Worm (Caenorhabditis elegans) whole organism, early embryonic: ENCODE measurements around the gene F13A2.1.

Experiments used
- B0310.2 ChIP-seq: sonication (generic microtip); optimal IDR thresholded peaks from 2 replicates; lab custom pipeline; 2016; ENCODE audit warnings: mild to moderate bottlenecking, missing genetic modification characterization, missing compliant biosample characterization
- F13C5.2 ChIP-seq: sonication (generic microtip); optimal IDR thresholded peaks from 2 replicates; lab custom pipeline; 2017; ENCODE audit warnings: mild to moderate bottlenecking, missing genetic modification characterization, inconsistent platforms, missing compliant biosample characterization
- aly-1 ChIP-seq: sonication (generic microtip); optimal IDR thresholded peaks from 2 replicates; lab custom pipeline; 2016; ENCODE audit warnings: missing genetic modification characterization, missing compliant biosample characterization
- ama-1 ChIP-seq: fragments of 150-350 bp; optimal IDR thresholded peaks from 2 replicates; lab custom pipeline; 2014
- ceh-13 ChIP-seq: fragments of 200-800 bp; sonication (Bioruptor generic); optimal IDR thresholded peaks from 2 replicates; lab custom pipeline; 2018; ENCODE audit warnings: mild to moderate bottlenecking, missing genetic modification characterization, missing compliant biosample characterization
- ceh-36 ChIP-seq: sonication (generic microtip); optimal IDR thresholded peaks from 2 replicates; lab custom pipeline; 2016; ENCODE audit warnings: missing genetic modification characterization, inconsistent platforms, missing compliant biosample characterization
- ets-7 ChIP-seq: sonication (generic microtip); optimal IDR thresholded peaks from 2 replicates; lab custom pipeline; 2016; ENCODE audit warnings: missing genotype, missing genetic modification characterization, missing compliant biosample characterization
- flt-1 ChIP-seq: fragments of 200-800 bp; sonication (Bioruptor generic); IDR thresholded peaks from 2 replicates; pipeline ENCODE4 v1.3.6; 2022; ENCODE audit warnings: missing genetic modification characterization, missing compliant biosample characterization
- hmbx-1 ChIP-seq: sonication (generic microtip); optimal IDR thresholded peaks from 2 replicates; lab custom pipeline; 2016; ENCODE audit warnings: mild to moderate bottlenecking, missing genetic modification characterization, missing compliant biosample characterization
- hmg-4 ChIP-seq: fragments of 200-800 bp; sonication (Bioruptor generic); optimal IDR thresholded peaks from 2 replicates; lab custom pipeline; 2018; ENCODE audit warnings: mild to moderate bottlenecking, missing genetic modification characterization, missing compliant biosample characterization
- hnd-1 ChIP-seq: sonication (generic microtip); optimal IDR thresholded peaks from 2 replicates; lab custom pipeline; 2016; ENCODE audit warnings: missing genetic modification characterization, missing compliant biosample characterization
- pes-1 ChIP-seq: fragments of 200-800 bp; sonication (Bioruptor generic); IDR thresholded peaks from 2 replicates; pipeline ENCODE4 v1.3.6; 2022; ENCODE audit warnings: missing genetic modification reagents, missing genetic modification characterization, missing compliant biosample characterization
- scrt-1 ChIP-seq: fragments of 200-800 bp; sonication (Bioruptor generic); IDR thresholded peaks from 2 replicates; pipeline ENCODE4 v1.3.6; 2022; ENCODE audit warnings: missing genetic modification characterization, missing compliant biosample characterization
- sea-1 ChIP-seq: fragments of 200-800 bp; sonication (Bioruptor generic); conservative IDR thresholded peaks from 2 replicates; pipeline ENCODE4 v1.3.6; 2022; ENCODE audit warnings: missing genetic modification characterization, missing compliant biosample characterization
- tbx-11 ChIP-seq: fragments of 200-800 bp; sonication (Bioruptor generic); IDR thresholded peaks from 2 replicates; pipeline ENCODE4 v1.3.6; 2022; ENCODE audit warnings: missing genetic modification characterization, missing compliant biosample characterization
- tbx-37 ChIP-seq: fragments of 200-800 bp; sonication (Bioruptor generic); conservative IDR thresholded peaks from 2 replicates; pipeline ENCODE4 v1.3.6; 2022; ENCODE audit warnings: missing genetic modification reagents, missing genetic modification characterization, missing compliant biosample characterization
- tra-4 ChIP-seq: sonication (generic microtip); optimal IDR thresholded peaks from 2 replicates; lab custom pipeline; 2017; ENCODE audit warnings: missing genetic modification characterization, missing compliant biosample characterization

Gene F13A2.1

DNA sequence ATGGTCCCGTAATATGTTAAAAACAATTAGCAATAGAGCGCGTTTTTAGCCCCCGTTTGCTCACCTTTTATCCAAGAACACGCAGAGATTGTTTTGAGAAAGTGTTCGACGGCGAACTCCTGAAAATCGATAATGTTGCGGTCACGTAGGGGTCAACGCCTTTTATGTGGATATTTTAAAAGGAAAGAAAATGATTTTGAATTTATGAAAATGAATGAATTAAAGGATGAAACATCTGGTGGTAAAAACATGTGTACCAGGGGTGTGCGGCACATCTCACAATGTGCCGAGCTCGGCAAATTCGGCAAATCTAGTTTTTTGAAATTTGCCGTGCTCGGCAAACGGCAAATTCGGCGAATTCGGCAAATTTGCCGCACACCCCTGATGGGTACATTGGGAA lies 17.9 kb upstream of the F13A2.1 start, which contains the start of gene F13A2.4:
Gene F13A2.4, minus strand, starts transcription at position 101 of the 400 bp plus-strand sequence.
- TF ChIP-seq F13C5.2 (tag; lab: Kevin White, UChicago) (no peak), tbx-11 (GFP tag; lab: Robert Waterston, UW) (no peak), hmg-4 (GFP tag; lab: Kevin White, UChicago) (no peak), ceh-36 (no peak), aly-1 (tag; lab: Kevin White, UChicago) (no peak)

DNA sequence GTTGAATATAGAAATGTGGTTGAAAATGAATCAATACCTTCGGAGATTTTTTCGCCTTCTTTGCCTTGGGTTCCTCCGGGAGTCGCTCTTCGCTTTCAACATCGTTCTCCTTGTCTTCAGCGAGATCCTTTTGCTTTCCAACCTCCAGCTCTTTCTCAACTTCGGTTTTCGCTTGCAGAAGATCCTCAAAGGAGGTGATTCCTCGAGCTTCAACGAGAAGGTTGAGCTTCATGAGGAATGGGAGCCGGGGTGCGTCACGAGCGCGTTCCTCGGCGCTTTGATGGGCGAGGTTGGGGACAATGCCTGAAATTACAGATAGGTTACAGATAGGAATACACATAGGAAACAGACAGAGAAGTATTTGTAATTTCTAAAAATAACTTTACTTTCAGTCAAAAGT lies 16.7 kb upstream of the F13A2.1 start:
- TF ChIP-seq ceh-13 (GFP tag; lab: Kevin White, UChicago) (no peak), sea-1 (GFP tag; lab: Robert Waterston, UW) (no peak)

DNA sequence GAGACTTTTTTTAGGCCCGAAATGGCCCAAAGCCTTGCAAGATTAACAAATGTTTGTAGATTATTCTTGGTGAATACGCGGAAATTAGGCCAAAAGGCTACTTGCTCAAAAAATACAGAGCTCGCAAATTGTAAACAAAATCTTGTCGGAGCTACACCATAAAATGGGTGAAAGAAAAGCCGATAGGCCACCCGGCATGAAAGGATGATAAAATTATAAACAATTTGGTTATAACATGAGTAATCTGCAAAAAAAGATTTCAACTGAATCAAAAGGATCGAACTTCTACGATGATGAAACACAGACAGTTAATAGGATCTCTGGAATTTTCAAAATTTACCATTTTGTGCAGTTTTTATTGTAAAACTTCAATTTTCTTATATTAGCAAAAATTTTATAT lies 15.9 kb upstream of the F13A2.1 start:
- TF ChIP-seq hmbx-1 (tag; lab: Kevin White, UChicago) (no peak), tbx-11 (GFP tag; lab: Robert Waterston, UW) (no peak), pes-1 (no peak)

DNA sequence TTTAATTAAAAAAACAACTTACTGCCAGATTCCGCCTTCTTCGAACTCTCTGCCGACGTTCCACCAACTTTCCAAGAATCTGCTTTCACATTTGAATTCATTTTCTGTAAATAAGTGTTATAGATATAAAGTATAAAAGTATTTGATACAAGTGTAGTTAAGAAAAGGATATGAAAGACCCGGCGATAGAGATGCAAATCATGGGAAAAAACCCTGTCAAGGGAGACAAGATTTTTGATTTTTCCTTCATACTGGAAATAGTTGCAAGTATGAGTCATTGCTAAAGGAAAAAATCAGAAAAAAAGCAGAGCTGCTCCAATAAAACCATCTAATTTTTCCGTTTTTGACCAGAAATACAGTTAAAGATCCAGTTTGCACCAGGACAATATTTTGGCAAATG lies 14.1 kb upstream of the F13A2.1 start, which contains the start of gene F13A2.3:
Gene F13A2.3, minus strand, starts transcription at position 101 of the 400 bp plus-strand sequence.
- TF ChIP-seq ama-1 (no peak), tra-4 (no peak), scrt-1 (GFP tag; lab: Robert Waterston, UW) (no peak)

DNA sequence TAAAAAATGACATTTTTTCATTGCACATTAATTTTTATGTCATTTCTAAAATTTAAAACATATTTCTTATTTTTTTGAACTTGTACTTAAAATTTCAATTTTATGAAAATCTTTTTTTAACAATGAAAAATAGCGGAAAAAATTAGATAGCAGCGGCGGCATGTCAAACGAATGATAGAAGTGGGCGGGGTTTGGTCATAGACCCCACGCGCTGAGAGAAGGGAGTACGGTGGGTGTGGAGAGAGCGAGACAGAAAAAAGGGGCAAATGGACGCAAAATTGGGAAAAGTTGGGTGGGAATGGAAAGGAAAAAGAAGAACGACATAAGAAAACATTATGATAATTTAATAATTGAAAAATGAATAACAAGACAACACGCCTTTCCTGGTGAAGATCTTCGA lies 5.7 kb upstream of the F13A2.1 start:
- no peak for TF ChIP-seq hmg-4 (GFP tag; lab: Kevin White, UChicago)
- no peak for TF ChIP-seq B0310.2
- no peak for TF ChIP-seq tra-4
- no peak for TF ChIP-seq ceh-13 (GFP tag; lab: Kevin White, UChicago)
- TF ChIP-seq ama-1, result no peak
- no peak for TF ChIP-seq scrt-1 (GFP tag; lab: Robert Waterston, UW)
- TF ChIP-seq ceh-36, result no peak
- TF ChIP-seq sea-1 (GFP tag; lab: Robert Waterston, UW), result no peak
- TF ChIP-seq ets-7 (tag; lab: Kevin White, UChicago), result no peak

DNA sequence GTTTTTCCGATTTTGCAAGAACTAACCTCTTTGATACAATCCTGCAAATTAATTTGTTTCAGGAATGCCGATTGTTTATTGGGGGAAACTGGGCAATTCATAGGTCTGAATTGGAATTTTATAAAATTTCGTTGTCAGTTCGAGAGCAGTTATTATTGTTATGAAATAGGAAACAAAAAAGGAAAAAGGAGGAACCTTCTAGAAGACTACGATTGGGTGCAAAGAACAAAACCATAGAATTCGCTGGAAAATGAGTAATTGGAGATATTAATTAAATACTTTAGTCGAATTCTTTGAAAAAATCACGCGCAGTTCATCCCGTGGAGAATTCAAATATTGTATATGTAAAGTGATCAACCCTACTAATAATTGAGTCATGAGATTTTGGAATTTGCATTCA lies 5.2 kb upstream of the F13A2.1 start, which contains the start of gene F13A2.9:
Gene F13A2.9, minus strand, starts transcription at position 101 of the 400 bp plus-strand sequence.
- no peak for TF ChIP-seq ceh-36
- TF ChIP-seq scrt-1 (GFP tag; lab: Robert Waterston, UW), result no peak
- TF ChIP-seq F13C5.2 (tag; lab: Kevin White, UChicago), result no peak
- TF ChIP-seq aly-1 (tag; lab: Kevin White, UChicago), result no peak
- no peak for TF ChIP-seq tbx-11 (GFP tag; lab: Robert Waterston, UW)
- no peak for TF ChIP-seq tra-4
- TF ChIP-seq hnd-1 (tag; lab: Kevin White, UChicago), result no peak

DNA sequence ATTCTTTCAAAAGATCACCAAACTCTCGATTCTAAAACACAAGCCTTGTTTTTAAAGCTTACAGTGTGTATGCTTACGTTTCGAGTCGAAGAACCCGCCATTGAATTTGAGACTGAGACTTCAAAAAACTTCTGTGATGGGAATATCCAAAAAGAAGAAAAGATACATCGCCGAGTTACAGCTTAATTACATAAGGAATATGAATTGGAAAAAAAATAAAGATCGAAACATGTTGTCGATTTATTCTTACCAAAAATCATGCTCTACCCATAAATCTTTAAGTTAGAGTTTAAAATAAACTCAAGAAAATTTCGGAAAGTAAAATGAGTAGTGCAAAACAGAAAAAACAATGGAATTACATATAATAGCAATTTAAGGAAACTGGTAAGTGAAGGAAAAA lies 4.0 kb upstream of the F13A2.1 start, which contains the start of gene F13A2.10:
Gene F13A2.10, minus strand, starts transcription at position 101 of the 400 bp plus-strand sequence.
- TF ChIP-seq aly-1 (tag; lab: Kevin White, UChicago) (no peak), hnd-1 (tag; lab: Kevin White, UChicago) (no peak), ceh-36 (no peak), hmg-4 (GFP tag; lab: Kevin White, UChicago) (no peak), B0310.2 (no peak), ama-1 (no peak), scrt-1 (GFP tag; lab: Robert Waterston, UW) (no peak), tbx-11 (GFP tag; lab: Robert Waterston, UW) (no peak), hmbx-1 (tag; lab: Kevin White, UChicago) (no peak), tra-4 (no peak), ets-7 (tag; lab: Kevin White, UChicago) (no peak), tbx-37 (GFP tag; lab: Robert Waterston, UW) (no peak), F13C5.2 (tag; lab: Kevin White, UChicago) (no peak), pes-1 (no peak), ceh-13 (GFP tag; lab: Kevin White, UChicago) (no peak), sea-1 (GFP tag; lab: Robert Waterston, UW) (no peak), flt-1 (GFP tag; lab: Robert Waterston, UW) (no peak)

DNA sequence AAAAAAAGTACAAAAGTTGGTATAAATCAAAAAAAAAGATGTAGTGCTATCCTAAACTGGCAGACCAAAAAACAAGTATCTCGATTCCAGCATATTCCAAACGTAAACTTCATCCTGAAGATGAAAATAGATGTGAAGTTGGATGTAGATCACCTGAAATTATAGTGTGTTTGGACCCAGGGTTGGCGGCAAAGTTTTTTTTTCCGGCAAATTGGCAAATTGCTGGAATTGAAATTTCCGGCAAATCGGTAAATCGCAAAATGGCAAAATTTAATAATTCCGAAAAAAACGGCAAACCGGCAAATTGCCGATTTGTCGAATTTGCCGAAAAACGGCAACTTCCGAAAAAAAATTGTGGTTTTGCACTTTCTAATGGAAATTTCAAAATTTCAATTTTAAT lies 2.3 kb upstream of the F13A2.1 start, which contains the start of gene F13A2.2:
Gene F13A2.2, minus strand, starts transcription at position 101 of the 400 bp plus-strand sequence.
- TF ChIP-seq pes-1, result no peak
- no peak for TF ChIP-seq hmbx-1 (tag; lab: Kevin White, UChicago)
- TF ChIP-seq B0310.2, result no peak
- TF ChIP-seq aly-1 (tag; lab: Kevin White, UChicago), result no peak
- TF ChIP-seq tbx-11 (GFP tag; lab: Robert Waterston, UW), result no peak
- no peak for TF ChIP-seq ets-7 (tag; lab: Kevin White, UChicago)
- no peak for TF ChIP-seq tbx-37 (GFP tag; lab: Robert Waterston, UW)
- TF ChIP-seq ceh-36, result no peak
- TF ChIP-seq hnd-1 (tag; lab: Kevin White, UChicago), result no peak
- TF ChIP-seq F13C5.2 (tag; lab: Kevin White, UChicago), result no peak
- TF ChIP-seq scrt-1 (GFP tag; lab: Robert Waterston, UW), result no peak
- TF ChIP-seq ceh-13 (GFP tag; lab: Kevin White, UChicago), result no peak
- no peak for TF ChIP-seq ama-1
- no peak for TF ChIP-seq flt-1 (GFP tag; lab: Robert Waterston, UW)

DNA sequence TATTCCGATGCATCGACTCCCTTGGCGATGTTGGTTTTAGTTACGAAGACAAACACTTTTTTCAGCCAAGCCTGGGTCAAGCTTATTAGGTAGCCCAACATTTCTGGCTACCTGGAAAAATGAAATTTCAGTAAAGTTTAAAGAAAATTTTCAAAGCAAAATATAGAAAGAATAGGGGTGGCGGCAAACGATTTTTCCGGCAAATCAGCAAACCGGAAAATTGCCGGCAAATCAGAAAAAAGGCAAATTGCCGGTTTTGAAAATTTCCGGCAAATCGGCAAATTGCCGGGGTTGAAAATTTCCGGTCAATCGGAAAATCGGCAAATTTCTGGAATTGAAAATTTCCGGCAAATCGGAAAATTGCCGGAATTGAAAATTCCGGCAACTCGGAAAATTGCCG lies 4.6 kb downstream of the F13A2.1 start, which contains the start of gene F32D1.8:
Gene F32D1.8, minus strand, starts transcription at position 101 of the 400 bp plus-strand sequence.
- TF ChIP-seq tbx-11 (GFP tag; lab: Robert Waterston, UW) (no peak), tra-4 (no peak)
